Worm (Caenorhabditis elegans) whole organism, L3 larva: Measurements from ENCODE around the gene srsx-25.

Experiments used
- aly-2 ChIP-seq: fragments of 150-350 bp; optimal IDR thresholded peaks from 2 replicates; lab custom pipeline; 2014; ENCODE audit warnings: missing biosample characterization, missing genetic modification characterization
- ama-1 ChIP-seq: fragments of 150-350 bp; optimal IDR thresholded peaks from 2 replicates; lab custom pipeline; 2018
- ceh-16 ChIP-seq: sonication (generic microtip); optimal IDR thresholded peaks from 2 replicates; lab custom pipeline; 2017; ENCODE audit warnings: missing biosample characterization, missing genetic modification characterization
- ceh-28 ChIP-seq: fragments of 150-350 bp; optimal IDR thresholded peaks from 2 replicates; lab custom pipeline; 2014; ENCODE audit warnings: missing biosample characterization, missing genetic modification reagents, missing genetic modification characterization
- ceh-82 ChIP-seq: fragments of 150-350 bp; optimal IDR thresholded peaks from 2 replicates; lab custom pipeline; 2014; ENCODE audit warnings: missing biosample characterization, missing genetic modification characterization
- ceh-9 ChIP-seq: sonication (generic microtip); optimal IDR thresholded peaks from 2 replicates; lab custom pipeline; 2018; ENCODE audit warnings: missing biosample characterization, missing genetic modification characterization
- egl-27 ChIP-seq: sonication (generic microtip); optimal IDR thresholded peaks from 4 replicates; lab custom pipeline; 2017; ENCODE audit warnings: missing biosample characterization, missing genetic modification reagents, missing genetic modification characterization
- egl-5 ChIP-seq: fragments of 150-350 bp; optimal IDR thresholded peaks from 2 replicates; lab custom pipeline; 2017; ENCODE audit warnings: missing biosample characterization, missing genetic modification reagents, missing genetic modification characterization, inconsistent platforms
- elt-1 ChIP-seq: fragments of 150-350 bp; optimal IDR thresholded peaks from 2 replicates; lab custom pipeline; 2014; ENCODE audit warnings: missing biosample characterization, missing genetic modification characterization
- elt-2 ChIP-seq: sonication (generic microtip); optimal IDR thresholded peaks from 2 replicates; lab custom pipeline; 2016; ENCODE audit warnings: missing genetic modification reagents, mild to moderate bottlenecking, missing genetic modification characterization, missing compliant biosample characterization
- elt-3 ChIP-seq, 3 experiments: fragments of 150-350 bp in 1 of 3; sonication (generic microtip) in 2 of 3; optimal IDR thresholded peaks; 2 replicates in 2 of 3; 4 replicates in 1 of 3; lab custom pipeline; 2014 to 2017; ENCODE audit warnings: missing biosample characterization in 3 of 3, missing genetic modification characterization in 3 of 3
- eor-1 ChIP-seq, 2 experiments: fragments of 150-350 bp; optimal IDR thresholded peaks; 2 replicates each; lab custom pipeline; 2014 to 2018; ENCODE audit warnings: missing biosample characterization in 2 of 2, missing genetic modification characterization in 2 of 2
- fkh-10 ChIP-seq: sonication (generic microtip); optimal IDR thresholded peaks from 2 replicates; lab custom pipeline; 2017; ENCODE audit warnings: missing biosample characterization, missing genetic modification reagents, missing genetic modification characterization
- fkh-2 ChIP-seq: fragments of 150-350 bp; optimal IDR thresholded peaks from 2 replicates; lab custom pipeline; 2014; ENCODE audit warnings: missing biosample characterization, missing genetic modification reagents, missing genetic modification characterization
- fos-1 ChIP-seq: fragments of 150-350 bp; optimal IDR thresholded peaks from 2 replicates; lab custom pipeline; 2014; ENCODE audit warnings: missing biosample characterization, missing genetic modification characterization
- hmg-11 ChIP-seq: sonication (generic microtip); optimal IDR thresholded peaks from 2 replicates; lab custom pipeline; 2016; ENCODE audit warnings: missing genetic modification characterization, missing compliant biosample characterization
- lin-15B ChIP-seq: fragments of 150-350 bp; optimal IDR thresholded peaks from 2 replicates; lab custom pipeline; 2014; ENCODE audit warnings: missing biosample characterization, missing genetic modification characterization
- mdl-1 ChIP-seq: fragments of 150-350 bp; optimal IDR thresholded peaks from 2 replicates; lab custom pipeline; 2014; ENCODE audit warnings: missing biosample characterization, missing genetic modification characterization
- mml-1 ChIP-seq: fragments of 150-350 bp; sonication (generic microtip); optimal IDR thresholded peaks from 3 replicates; lab custom pipeline; 2014; ENCODE audit warnings: missing biosample characterization, missing genetic modification characterization
- nfya-1 ChIP-seq: sonication (generic microtip); optimal IDR thresholded peaks from 2 replicates; lab custom pipeline; 2017; ENCODE audit warnings: missing genetic modification characterization, mild to moderate bottlenecking, missing compliant biosample characterization, antibody characterized with exemption, moderate library complexity; ENCODE audit not compliant: insufficient read depth
- nhr-11 ChIP-seq: fragments of 150-350 bp; optimal IDR thresholded peaks from 2 replicates; lab custom pipeline; 2014; ENCODE audit warnings: missing biosample characterization, missing genetic modification characterization
- nhr-23 ChIP-seq: fragments of 150-350 bp; optimal IDR thresholded peaks from 2 replicates; lab custom pipeline; 2014; ENCODE audit warnings: missing biosample characterization, missing genetic modification reagents, missing genetic modification characterization
- nhr-25 ChIP-seq: sonication (generic microtip); optimal IDR thresholded peaks from 2 replicates; lab custom pipeline; 2017; ENCODE audit warnings: missing biosample characterization, missing genetic modification characterization
- nhr-28 ChIP-seq: fragments of 150-350 bp; optimal IDR thresholded peaks from 2 replicates; lab custom pipeline; 2014; ENCODE audit warnings: missing biosample characterization, missing genetic modification characterization
- nhr-43 ChIP-seq: sonication (generic microtip); optimal IDR thresholded peaks from 2 replicates; lab custom pipeline; 2016; ENCODE audit warnings: mild to moderate bottlenecking, missing genetic modification characterization, missing compliant biosample characterization; ENCODE audit not compliant: poor library complexity, severe bottlenecking
- nhr-67 ChIP-seq: fragments of 150-350 bp; optimal IDR thresholded peaks from 2 replicates; lab custom pipeline; 2014; ENCODE audit warnings: missing biosample characterization, missing genetic modification characterization
- nhr-77 ChIP-seq: fragments of 150-350 bp; optimal IDR thresholded peaks from 2 replicates; lab custom pipeline; 2014; ENCODE audit warnings: missing biosample characterization, missing genetic modification characterization
- pha-4 ChIP-seq: fragments of 150-350 bp; optimal IDR thresholded peaks from 2 replicates; lab custom pipeline; 2014; ENCODE audit warnings: missing biosample characterization, missing genetic modification reagents, missing genetic modification characterization
- pqm-1 ChIP-seq: fragments of 150-350 bp; optimal IDR thresholded peaks from 2 replicates; lab custom pipeline; 2017; ENCODE audit warnings: missing biosample characterization, missing genetic modification characterization, inconsistent platforms
- sea-2 ChIP-seq: fragments of 150-350 bp; sonication (generic microtip); optimal IDR thresholded peaks from 4 replicates; lab custom pipeline; 2014; ENCODE audit warnings: missing biosample characterization, missing genetic modification reagents, missing genetic modification characterization
- skn-1 ChIP-seq: fragments of 150-350 bp; optimal IDR thresholded peaks from 2 replicates; lab custom pipeline; 2014; ENCODE audit warnings: missing biosample characterization, missing genetic modification characterization
- snpc-4 ChIP-seq: fragments of 150-350 bp; optimal IDR thresholded peaks from 2 replicates; lab custom pipeline; 2014; ENCODE audit warnings: missing biosample characterization, missing genetic modification characterization
- unc-39 ChIP-seq: sonication (generic microtip); optimal IDR thresholded peaks from 4 replicates; lab custom pipeline; 2017; ENCODE audit warnings: missing biosample characterization, missing genetic modification characterization
- unc-62 ChIP-seq: fragments of 150-350 bp; sonication (generic microtip); optimal IDR thresholded peaks from 4 replicates; lab custom pipeline; 2014; ENCODE audit warnings: missing biosample characterization, missing genetic modification reagents, missing genetic modification characterization
- zag-1 ChIP-seq: fragments of 150-350 bp; optimal IDR thresholded peaks from 2 replicates; lab custom pipeline; 2014; ENCODE audit warnings: missing biosample characterization, missing genetic modification characterization
- ztf-11 ChIP-seq: fragments of 150-350 bp; optimal IDR thresholded peaks from 2 replicates; lab custom pipeline; 2014; ENCODE audit warnings: missing biosample characterization, missing genetic modification characterization
- ztf-4 ChIP-seq: fragments of 150-350 bp; optimal IDR thresholded peaks from 2 replicates; lab custom pipeline; 2014; ENCODE audit warnings: missing biosample characterization, missing genetic modification characterization

The srsx-25 gene

ce11 chrIV:13396375-13396774 is 31.4 kb downstream of the srsx-25 start:
- no peak for TF ChIP-seq ceh-9 (tag; lab: Kevin White, UChicago)
- no peak for TF ChIP-seq elt-1 (tag; lab: Kevin White, UChicago)
- no peak for TF ChIP-seq sea-2 (GFP tag; lab: Kevin White, UChicago)
- peak; percentile 8 for TF ChIP-seq nhr-43
- no peak for TF ChIP-seq fos-1 (tag; lab: Kevin White, UChicago)
- TF ChIP-seq elt-3 (tag; optimal IDR thresholded peaks at IDR 0.05; lab: Kevin White, UChicago): peak in 1 of 3 experiments; percentile 15
- no peak for TF ChIP-seq snpc-4
- TF ChIP-seq lin-15B (tag; lab: Kevin White, UChicago): no peak
- TF ChIP-seq mml-1: no peak
- no peak for TF ChIP-seq nhr-25 (tag; lab: Kevin White, UChicago)
- peak; percentile 90 for TF ChIP-seq elt-2 (tag; lab: Kevin White, UChicago)
- peak; percentile 78 for TF ChIP-seq pha-4 (tag; lab: Kevin White, UChicago)
- TF ChIP-seq unc-62 (GFP tag; lab: Kevin White, UChicago): no peak
- TF ChIP-seq nhr-11 (tag; lab: Kevin White, UChicago): no peak
- TF ChIP-seq aly-2 (tag; lab: Kevin White, UChicago): no peak
- no peak for TF ChIP-seq ceh-28
- no peak for TF ChIP-seq ztf-11 (tag; lab: Kevin White, UChicago)
- peak; percentile 73 for TF ChIP-seq skn-1 (tag; lab: Kevin White, UChicago)
- no peak for TF ChIP-seq nhr-23 (tag; lab: Kevin White, UChicago)
- no peak for TF ChIP-seq nfya-1 (tag; lab: Kevin White, UChicago)
- no peak for TF ChIP-seq mdl-1
- TF ChIP-seq zag-1: no peak
- no peak for TF ChIP-seq egl-27 (tag; lab: Kevin White, UChicago)
- no peak for TF ChIP-seq fkh-10 (GFP tag; lab: Kevin White, UChicago)
- TF ChIP-seq egl-5: no peak
- TF ChIP-seq unc-39 (tag; lab: Kevin White, UChicago): no peak
- peak; percentile 91 for TF ChIP-seq pqm-1 (tag; lab: Kevin White, UChicago)
- no peak for TF ChIP-seq hmg-11 (tag; lab: Kevin White, UChicago)
- no peak for TF ChIP-seq fkh-2 (tag; lab: Kevin White, UChicago)
- no peak for TF ChIP-seq ama-1
- TF ChIP-seq nhr-67 (tag; lab: Kevin White, UChicago): no peak
- TF ChIP-seq ceh-82 (tag; lab: Kevin White, UChicago): no peak

- TF ChIP-seq ztf-4 (tag; lab: Kevin White, UChicago): no peak
- TF ChIP-seq, all 47 proteins: peak for 0
Measured at ce11 chrIV:13398728-13399127, 33.8 kb downstream of the srsx-25 start, which contains the start of gene Y62E10A.13. TSS of gene Y62E10A.13 (minus strand) at chrIV:13399053.

- no peak for TF ChIP-seq nhr-25 (tag; lab: Kevin White, UChicago)
- no peak for TF ChIP-seq skn-1 (tag; lab: Kevin White, UChicago)
- no peak for TF ChIP-seq nhr-77 (tag; lab: Kevin White, UChicago)
- TF ChIP-seq fkh-10 (GFP tag; lab: Kevin White, UChicago): no peak
- no peak for TF ChIP-seq ceh-9 (tag; lab: Kevin White, UChicago)
- TF ChIP-seq nhr-43: no peak
- no peak for TF ChIP-seq ztf-4 (tag; lab: Kevin White, UChicago)
- no peak for TF ChIP-seq ceh-16 (tag; lab: Kevin White, UChicago)
- TF ChIP-seq egl-27 (tag; lab: Kevin White, UChicago): no peak
- no peak for TF ChIP-seq unc-62 (GFP tag; lab: Kevin White, UChicago)
- no peak for TF ChIP-seq nhr-28 (tag; lab: Kevin White, UChicago)
- TF ChIP-seq zag-1: no peak
- no peak for TF ChIP-seq mdl-1
- TF ChIP-seq elt-1 (tag; lab: Kevin White, UChicago): no peak
- no peak for TF ChIP-seq eor-1 (tag; optimal IDR thresholded peaks at IDR 0.05; lab: Kevin White, UChicago)
Measured at ce11 chrIV:13400456-13401364, 35.7 kb downstream of the srsx-25 start, which contains the start of the genes memi-2 and cyp-31A5. TSS of gene memi-2 (minus strand) at chrIV:13400506. TSS of gene cyp-31A5 (plus strand) at chrIV:13401289.
